Worm (Caenorhabditis elegans): ENCODE data around the gene sru-7.

DNA sequence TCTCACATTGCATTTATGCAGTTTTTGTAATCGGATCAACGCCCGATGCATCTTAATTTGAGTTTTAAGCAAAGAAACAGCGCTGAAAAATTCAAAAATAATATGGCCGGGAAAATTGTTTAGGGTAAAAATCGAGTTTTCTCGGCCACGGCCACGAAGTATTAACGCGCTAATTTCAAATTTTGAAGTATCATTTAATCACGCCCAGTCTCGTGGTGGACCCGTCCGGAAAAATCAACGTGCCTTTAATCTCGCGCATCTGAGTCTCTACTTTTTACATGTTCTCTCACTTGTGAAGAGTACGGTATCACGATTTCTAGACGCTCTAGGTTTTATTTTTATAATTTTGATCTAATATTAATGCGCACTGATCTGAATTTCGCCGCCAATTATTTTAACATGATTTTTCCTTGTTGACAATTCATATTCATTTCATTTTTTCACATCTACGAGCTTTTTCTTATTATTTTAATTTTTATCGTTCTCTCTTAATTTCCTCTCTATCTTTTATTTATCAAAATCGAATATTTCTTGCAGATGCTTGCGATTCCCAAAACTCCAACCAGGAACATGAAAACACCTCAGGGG, 6.5 kb downstream of the sru-7 start, which contains the start of the genes acdh-13 and mesp-1:
- TF ChIP-seq ztf-23 (GFP tag; IDR thresholded peaks at IDR 0.05) (no peak), flt-1 (GFP tag; IDR thresholded peaks at IDR 0.05) (no peak), ztf-29 (GFP tag; IDR thresholded peaks at IDR 0.05) (no peak), klf-2 (GFP tag; conservative IDR thresholded peaks at IDR 0.05) (no peak), T22C8.4 (GFP tag; IDR thresholded peaks at IDR 0.05) (no peak), ref-1 (GFP tag; conservative IDR thresholded peaks at IDR 0.05) (no peak)
